Worm (Caenorhabditis elegans) whole organism, L2 larva: Measurements from ENCODE around the gene C23G10.5.

Experiments
- Y55F3AM.14 ChIP-seq: fragments of 200-800 bp; sonication (Bioruptor generic); optimal IDR thresholded peaks from 2 replicates; lab custom pipeline; 2018; ENCODE audit warnings: mild to moderate bottlenecking, missing genetic modification characterization, missing compliant biosample characterization
- ZK546.5 ChIP-seq: sonication (generic microtip); optimal IDR thresholded peaks from 2 replicates; lab custom pipeline; 2017; ENCODE audit warnings: missing biosample characterization, missing genetic modification characterization
- ceh-82 ChIP-seq: fragments of 150-350 bp; optimal IDR thresholded peaks from 2 replicates; lab custom pipeline; 2014; ENCODE audit warnings: missing biosample characterization, missing genetic modification characterization
- dmd-4 ChIP-seq: sonication (generic microtip); optimal IDR thresholded peaks from 2 replicates; lab custom pipeline; 2017; ENCODE audit warnings: missing biosample characterization, missing genetic modification characterization
- lsy-2 ChIP-seq, 2 experiments: fragments of 150-350 bp in 1 of 2; sonication (generic microtip) in 1 of 2; optimal IDR thresholded peaks; 2 replicates each; lab custom pipeline; 2014 to 2017; ENCODE audit warnings: missing biosample characterization in 2 of 2, missing genetic modification characterization in 2 of 2
- nhr-10 ChIP-seq: sonication (generic microtip); optimal IDR thresholded peaks from 2 replicates; lab custom pipeline; 2017; ENCODE audit warnings: missing biosample characterization, missing genetic modification characterization
- nhr-11 ChIP-seq: fragments of 150-350 bp; optimal IDR thresholded peaks from 2 replicates; lab custom pipeline; 2014; ENCODE audit warnings: missing biosample characterization, missing genetic modification characterization
- nhr-12 ChIP-seq: fragments of 150-350 bp; optimal IDR thresholded peaks from 2 replicates; lab custom pipeline; 2014; ENCODE audit warnings: missing biosample characterization, missing genetic modification characterization
- unc-62 ChIP-seq: fragments of 150-350 bp; optimal IDR thresholded peaks from 2 replicates; lab custom pipeline; 2014; ENCODE audit warnings: missing biosample characterization, missing genetic modification reagents, missing genetic modification characterization
- zag-1 ChIP-seq: fragments of 150-350 bp; optimal IDR thresholded peaks from 2 replicates; lab custom pipeline; 2014; ENCODE audit warnings: missing biosample characterization, missing genetic modification characterization

DNA sequence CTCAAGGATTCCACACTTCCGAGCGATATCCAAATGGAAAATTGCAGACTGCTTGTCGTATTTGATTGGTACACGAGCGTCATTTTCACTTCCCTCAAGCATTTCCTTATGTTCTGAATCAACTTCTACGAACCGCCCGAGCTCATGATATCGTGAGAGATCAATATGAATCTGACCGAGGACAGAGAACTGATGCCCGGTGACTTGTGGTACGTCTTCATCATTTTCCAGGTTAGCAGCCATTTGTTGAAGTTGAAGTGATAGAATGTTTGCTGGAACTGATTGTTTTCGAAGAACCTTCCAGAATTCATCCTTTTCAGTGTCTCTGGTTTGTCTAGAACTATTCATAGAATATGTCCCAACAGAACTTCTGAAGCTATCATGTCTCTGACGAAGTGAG, 24.3 kb upstream of the C23G10.5 start:
- TF ChIP-seq lsy-2 (tag; optimal IDR thresholded peaks at IDR 0.05; lab: Kevin White, UChicago) (no peak), nhr-10 (tag; lab: Kevin White, UChicago) (no peak), Y55F3AM.14 (no peak), zag-1 (tag; lab: Kevin White, UChicago) (no peak), dmd-4 (no peak), nhr-12 (tag; lab: Kevin White, UChicago) (no peak), ceh-82 (tag; lab: Kevin White, UChicago) (no peak), ZK546.5 (tag; lab: Kevin White, UChicago) (no peak), nhr-11 (no peak), unc-62 (GFP tag; lab: Kevin White, UChicago) (no peak)
